Fruit fly (Drosophila melanogaster): ENCODE results near the gene CG13362.
A peak's percentile ranks its signal among the peaks of the same experiment; 100 is the strongest.

Gene CG13362

dm6 chrX:702484-702883, 48.6 kb downstream of the CG13362 start:
- TF ChIP-seq svp (GFP tag) = no peak
- TF ChIP-seq ss (GFP tag; optimal IDR thresholded peaks at IDR 0.05) = peak in 1 of 2 experiments; percentile 40
